Worm (Caenorhabditis elegans) whole organism, L2 larva: ENCODE results near the gene idpp-7.

Experiments used
- blmp-1 ChIP-seq: sonication (generic microtip); optimal IDR thresholded peaks from 2 replicates; lab custom pipeline; 2017; ENCODE audit warnings: missing genetic modification characterization, mild to moderate bottlenecking, missing compliant biosample characterization, antibody characterized with exemption, moderate library complexity; ENCODE audit not compliant: insufficient read depth
- ceh-16 ChIP-seq: fragments of 150-350 bp; optimal IDR thresholded peaks from 2 replicates; lab custom pipeline; 2014; ENCODE audit warnings: missing biosample characterization, missing genetic modification characterization
- elt-3 ChIP-seq: sonication (generic microtip); optimal IDR thresholded peaks from 2 replicates; lab custom pipeline; 2017; ENCODE audit warnings: missing biosample characterization, missing genetic modification characterization
- lin-39 ChIP-seq: fragments of 150-350 bp; optimal IDR thresholded peaks from 2 replicates; lab custom pipeline; 2014; ENCODE audit warnings: missing biosample characterization, missing genetic modification reagents, missing genetic modification characterization
- nhr-11 ChIP-seq: fragments of 150-350 bp; optimal IDR thresholded peaks from 2 replicates; lab custom pipeline; 2014; ENCODE audit warnings: missing biosample characterization, missing genetic modification characterization
- nhr-77 ChIP-seq: fragments of 150-350 bp; optimal IDR thresholded peaks from 2 replicates; lab custom pipeline; 2014; ENCODE audit warnings: missing biosample characterization, missing genetic modification characterization

DNA sequence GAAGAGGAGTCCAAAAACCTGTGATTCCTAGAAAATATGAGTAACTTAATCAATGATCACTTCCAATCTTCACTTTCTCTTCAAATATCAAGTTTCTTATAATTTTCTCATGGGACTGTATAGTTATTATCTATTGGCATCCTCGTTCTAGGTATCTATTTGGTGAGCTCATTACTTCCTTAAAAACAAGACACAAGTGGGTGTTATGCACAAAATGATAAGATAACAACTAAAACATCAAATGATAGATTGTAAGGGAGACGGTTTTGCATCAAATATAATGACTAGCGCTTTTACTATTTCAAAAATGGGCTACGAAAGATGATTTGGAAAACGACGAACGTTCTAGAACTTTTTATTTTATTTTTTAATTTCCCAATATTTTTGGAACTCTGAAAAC is 45.3 kb downstream of the idpp-7 start, which contains the start of gene ZK897.10:
- TF ChIP-seq nhr-11 (no peak), lin-39 (tag; lab: Kevin White, UChicago) (no peak), blmp-1 (tag; lab: Kevin White, UChicago) (no peak), elt-3 (tag; lab: Kevin White, UChicago) (no peak), ceh-16 (tag; lab: Kevin White, UChicago) (no peak), nhr-77 (tag; lab: Kevin White, UChicago) (no peak)
